Worm (Caenorhabditis elegans) whole organism, L2 larva: ENCODE measurements around the gene F56D6.19.

Experiments
- blmp-1 ChIP-seq: sonication (generic microtip); optimal IDR thresholded peaks from 2 replicates; lab custom pipeline; 2017; ENCODE audit warnings: missing genetic modification characterization, mild to moderate bottlenecking, missing compliant biosample characterization, antibody characterized with exemption, moderate library complexity; ENCODE audit not compliant: insufficient read depth
- ceh-16 ChIP-seq: fragments of 150-350 bp; optimal IDR thresholded peaks from 2 replicates; lab custom pipeline; 2014; ENCODE audit warnings: missing biosample characterization, missing genetic modification characterization
- lin-13 ChIP-seq: fragments of 150-350 bp; optimal IDR thresholded peaks from 2 replicates; lab custom pipeline; 2014; ENCODE audit warnings: missing biosample characterization, missing genetic modification reagents, missing genetic modification characterization
- lsy-2 ChIP-seq, 2 experiments: fragments of 150-350 bp in 1 of 2; sonication (generic microtip) in 1 of 2; optimal IDR thresholded peaks; 2 replicates each; lab custom pipeline; 2014 to 2017; ENCODE audit warnings: missing biosample characterization in 2 of 2, missing genetic modification characterization in 2 of 2
- nhr-10 ChIP-seq: sonication (generic microtip); optimal IDR thresholded peaks from 2 replicates; lab custom pipeline; 2017; ENCODE audit warnings: missing biosample characterization, missing genetic modification characterization
- nhr-12 ChIP-seq: fragments of 150-350 bp; optimal IDR thresholded peaks from 2 replicates; lab custom pipeline; 2014; ENCODE audit warnings: missing biosample characterization, missing genetic modification characterization
- ztf-11 ChIP-seq: sonication (generic microtip); optimal IDR thresholded peaks from 2 replicates; lab custom pipeline; 2017; ENCODE audit warnings: missing biosample characterization, missing genetic modification characterization

ce11 chrIV:3909114-3909513 lies 5.4 kb upstream of the F56D6.19 start, which contains the start of gene F56D6.13:
- no peak for TF ChIP-seq lsy-2 (tag; optimal IDR thresholded peaks at IDR 0.05; lab: Kevin White, UChicago)
- no peak for TF ChIP-seq blmp-1 (tag; lab: Kevin White, UChicago)
- TF ChIP-seq nhr-12 (tag; lab: Kevin White, UChicago): no peak
- TF ChIP-seq ceh-16 (tag; lab: Kevin White, UChicago): no peak
- no peak for TF ChIP-seq lin-13
- no peak for TF ChIP-seq nhr-10 (tag; lab: Kevin White, UChicago)
- TF ChIP-seq ztf-11 (tag; lab: Kevin White, UChicago): no peak
